Worm (Caenorhabditis elegans): ENCODE measurements around the gene golg-2.

DNA sequence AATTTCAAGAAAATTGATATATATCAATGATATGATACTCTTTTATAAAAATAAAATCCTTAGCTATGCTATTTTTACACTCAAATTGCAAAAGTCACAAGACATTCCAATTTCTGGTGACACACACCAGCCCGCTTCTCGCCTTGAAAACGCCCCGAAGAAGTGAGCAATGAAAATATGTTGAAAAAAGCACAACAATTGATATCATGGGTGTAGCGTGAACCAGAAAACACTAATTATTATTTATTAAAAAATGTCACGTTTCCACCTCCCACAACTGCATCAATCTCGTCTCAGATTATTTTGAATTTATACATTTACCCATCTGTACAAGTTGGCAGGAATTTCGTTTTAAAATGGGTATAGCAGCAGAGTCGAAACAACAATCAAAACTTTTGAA, 35.1 kb downstream of the golg-2 start, which contains the start of gene F59A6.4:
- no peak for TF ChIP-seq pqm-1 (tag; optimal IDR thresholded peaks at IDR 0.05)
- no peak for TF ChIP-seq Y48G9A.11 (GFP tag; IDR thresholded peaks at IDR 0.05)
- TF ChIP-seq lin-38 (GFP tag; IDR thresholded peaks at IDR 0.05), result no peak
- TF ChIP-seq snpc-1.2 (GFP tag; IDR thresholded peaks at IDR 0.05), result no peak
- TF ChIP-seq snpc-4 (tag; optimal IDR thresholded peaks at IDR 0.05), result no peak
- TF ChIP-seq mxl-2 (GFP tag; conservative IDR thresholded peaks at IDR 0.05), result no peak
- TF ChIP-seq egl-43 (GFP tag; IDR thresholded peaks at IDR 0.05), result no peak
- TF ChIP-seq fkh-10 (GFP tag; optimal IDR thresholded peaks at IDR 0.05), result no peak

Measured in whole organism, L4 larva.